Worm (Caenorhabditis elegans) whole organism, midembryonic: Measurements from ENCODE around the gene srd-38.

ENCODE experiments used
- ref-1 ChIP-seq: fragments of 200-800 bp; sonication (Bioruptor generic); conservative IDR thresholded peaks from 2 replicates; pipeline ENCODE4 v1.3.6; 2022; ENCODE audit warnings: missing genetic modification reagents, missing genetic modification characterization, missing compliant biosample characterization
- ztf-23 ChIP-seq: fragments of 200-800 bp; sonication (Bioruptor generic); IDR thresholded peaks from 2 replicates; pipeline ENCODE4 v1.3.6; 2022; ENCODE audit warnings: missing genetic modification reagents, missing genetic modification characterization, missing compliant biosample characterization

- TF ChIP-seq ztf-23 (no peak), ref-1 (GFP tag; lab: Robert Waterston, UW) (no peak)
These were observed 8.1 kb upstream of the srd-38 start for ce11 chrX:13283462-13283861.
